Worm (Caenorhabditis elegans): ENCODE data around the gene ppm-1.G.

ppm-1.G gene

DNA sequence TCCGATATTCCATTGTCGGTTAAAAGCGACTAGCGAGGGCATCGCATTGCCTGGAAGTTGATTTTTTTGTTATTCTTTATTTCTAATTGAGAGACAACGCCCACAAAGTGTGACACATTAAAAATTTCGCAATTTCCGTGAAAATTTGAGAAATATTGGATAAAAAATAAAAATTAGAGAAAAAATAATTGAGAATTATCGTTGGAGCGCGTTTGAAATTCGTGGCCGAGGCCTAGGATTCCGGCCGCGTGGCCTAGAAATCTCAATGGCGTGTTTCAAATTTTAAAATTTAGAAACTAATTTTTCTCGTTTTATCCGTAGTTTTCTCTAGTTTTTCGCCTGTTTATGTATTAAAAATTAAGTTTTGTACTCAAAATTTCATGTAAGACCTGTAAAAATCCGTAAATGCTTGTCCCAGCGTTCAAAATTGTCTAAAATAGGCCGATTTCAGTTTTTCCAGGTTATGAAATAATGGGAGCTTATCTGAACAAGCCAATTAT is at the start of gene ppm-1.G, which contains the start of gene dagl-2 (continued):
- TF ChIP-seq blmp-1 (tag; optimal IDR thresholded peaks at IDR 0.05): peak; percentile 66
- no peak for TF ChIP-seq aly-2 (tag; optimal IDR thresholded peaks at IDR 0.05)
- no peak for TF ChIP-seq efl-3 (GFP tag; optimal IDR thresholded peaks at IDR 0.05)
- TF ChIP-seq sptf-1 (tag; optimal IDR thresholded peaks at IDR 0.05): no peak
- no peak for TF ChIP-seq pqm-1 (tag; optimal IDR thresholded peaks at IDR 0.05)
- peak; percentile 5 for TF ChIP-seq Y116A8C.19 (tag; optimal IDR thresholded peaks at IDR 0.05; ENCODE audit: borderline replicate concordance)
- TF ChIP-seq vab-15 (tag; optimal IDR thresholded peaks at IDR 0.05): peak; percentile 73
- TF ChIP-seq lsy-2 (tag; optimal IDR thresholded peaks at IDR 0.05): peak; percentile 85 to 92
- TF ChIP-seq hlh-4 (tag; optimal IDR thresholded peaks at IDR 0.05): no peak
- TF ChIP-seq unc-30 (tag; optimal IDR thresholded peaks at IDR 0.05): no peak
- TF ChIP-seq skn-1 (tag; optimal IDR thresholded peaks at IDR 0.05): peak; percentile 85
- peak; percentile 72 to 87 (median 77) for TF ChIP-seq ceh-82 (tag; optimal IDR thresholded peaks at IDR 0.05)
- peak; percentile 90 for TF ChIP-seq nhr-71 (tag; optimal IDR thresholded peaks at IDR 0.05)
- no peak for TF ChIP-seq hlh-17 (GFP tag; optimal IDR thresholded peaks at IDR 0.05; ENCODE audit: borderline replicate concordance)
- peak; percentile 91 for TF ChIP-seq ceh-90 (tag; optimal IDR thresholded peaks at IDR 0.05)
- peak; percentile 51 for TF ChIP-seq snpc-4 (tag; optimal IDR thresholded peaks at IDR 0.05)
- no peak for TF ChIP-seq nhr-84 (tag; optimal IDR thresholded peaks at IDR 0.05)
- TF ChIP-seq ceh-8 (GFP tag; optimal IDR thresholded peaks at IDR 0.05): peak; percentile 79
- TF ChIP-seq C16A3.4 (tag; optimal IDR thresholded peaks at IDR 0.05): peak; percentile 73
- TF ChIP-seq alr-1 (tag; optimal IDR thresholded peaks at IDR 0.05; ENCODE audit: borderline replicate concordance): no peak
- peak; percentile 68 to 82 (median 70) for TF ChIP-seq dpl-1 (GFP tag; optimal IDR thresholded peaks at IDR 0.05)
- TF ChIP-seq isw-1 (GFP tag; IDR thresholded peaks at IDR 0.05): peak; percentile 72
- peak; percentile 81 for TF ChIP-seq pax-3 (tag; optimal IDR thresholded peaks at IDR 0.05)
- peak; percentile 74 for TF ChIP-seq egl-13 (tag; optimal IDR thresholded peaks at IDR 0.05)
- no peak for TF ChIP-seq mef-2 (tag; optimal IDR thresholded peaks at IDR 0.05)
- TF ChIP-seq fkh-4 (tag; optimal IDR thresholded peaks at IDR 0.05; ENCODE audit: borderline replicate concordance): peak; percentile 75
- TF ChIP-seq C04F5.9 (tag; optimal IDR thresholded peaks at IDR 0.05): peak; percentile 68
- peak; percentile 91 for TF ChIP-seq fkh-8 (tag; optimal IDR thresholded peaks at IDR 0.05)
- peak; percentile 42 for TF ChIP-seq nhr-77 (tag; optimal IDR thresholded peaks at IDR 0.05)

DNA sequence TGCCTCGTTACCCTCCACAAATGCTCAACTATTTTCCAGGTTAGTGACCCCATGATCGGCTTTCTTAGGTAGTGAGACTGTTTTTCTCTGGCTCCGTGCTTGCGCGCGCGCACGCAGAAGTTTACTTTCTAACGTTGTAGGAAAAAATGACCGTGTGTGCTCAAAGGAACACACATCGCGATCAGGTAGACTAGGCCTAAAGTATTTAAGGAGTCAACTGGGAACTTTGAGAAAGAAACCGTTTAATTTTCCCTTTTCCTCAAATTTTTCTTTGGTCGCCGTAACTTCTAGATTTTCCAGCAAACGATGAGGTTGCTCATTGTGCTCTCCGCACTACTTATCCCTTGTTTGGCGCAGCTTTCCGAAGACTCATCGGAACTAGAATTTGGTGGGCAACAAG is 43.1 kb upstream of the ppm-1.G start, which contains the start of gene idpp-1:
Gene idpp-1, plus strand, starts transcription at position 301 of the 400 bp plus-strand sequence.
- no peak for TF ChIP-seq nhr-90 (tag; optimal IDR thresholded peaks at IDR 0.05; ENCODE audit: poor library complexity)

DNA sequence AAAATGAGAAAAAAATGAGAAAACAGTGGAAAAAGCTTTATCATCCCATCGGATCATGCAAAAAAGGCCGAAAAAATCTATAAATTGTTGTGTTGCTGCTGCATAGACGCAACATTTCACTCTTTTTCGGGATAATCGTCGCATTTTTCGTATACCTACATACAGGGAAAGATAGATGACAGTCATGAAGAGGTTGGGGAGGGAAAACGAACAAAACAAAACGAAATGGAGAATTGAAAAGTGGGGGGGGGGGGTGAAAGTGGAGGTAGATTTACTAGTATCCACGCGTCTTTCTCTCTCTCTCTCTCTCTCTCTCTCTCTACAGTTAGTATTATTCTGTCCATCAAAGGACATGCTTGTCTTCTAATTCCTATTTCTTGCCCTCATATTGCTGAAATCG is 39.0 kb upstream of the ppm-1.G start:
- TF ChIP-seq blmp-1 (tag; optimal IDR thresholded peaks at IDR 0.05) (peak; percentile 95), elt-2 (tag; optimal IDR thresholded peaks at IDR 0.05) (no peak), lin-14 (GFP tag; optimal IDR thresholded peaks at IDR 0.05) (peak; percentile 17)

DNA sequence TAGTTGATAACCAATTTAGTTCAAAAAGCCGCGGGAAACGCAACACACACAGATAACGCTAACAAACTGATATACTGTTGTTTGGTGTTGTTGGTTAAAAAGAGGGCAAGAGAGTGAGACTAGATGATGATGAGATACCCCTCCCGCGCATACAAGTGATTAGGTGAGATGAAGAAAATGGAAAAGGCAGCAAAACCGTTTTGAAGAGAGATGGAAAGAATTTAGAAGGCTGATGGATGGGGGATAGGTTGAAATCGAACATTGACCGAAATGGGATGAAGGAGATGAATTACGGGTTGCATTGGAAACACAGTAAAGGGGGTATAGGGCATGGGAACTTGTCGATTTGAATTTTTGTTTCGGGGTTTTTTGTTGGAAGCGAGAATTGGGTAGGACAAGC is 34.7 kb upstream of the ppm-1.G start:
- TF ChIP-seq grh-1 (GFP tag; IDR thresholded peaks at IDR 0.05): no peak
- TF ChIP-seq mep-1 (tag; optimal IDR thresholded peaks at IDR 0.05): no peak
- TF ChIP-seq snu-23 (GFP tag; optimal IDR thresholded peaks at IDR 0.05): peak; percentile 18
- TF ChIP-seq nhr-85 (tag): peak; percentile 2
- TF ChIP-seq blmp-1 (tag; optimal IDR thresholded peaks at IDR 0.05): peak; percentile 88
- peak; percentile 34 for TF ChIP-seq lin-14 (GFP tag; optimal IDR thresholded peaks at IDR 0.05)
- peak in 1 of 6 experiments; percentile 34 for TF ChIP-seq elt-3 (tag; optimal IDR thresholded peaks at IDR 0.05)

Data from whole organism, L1 larva.